Worm (Caenorhabditis elegans) whole organism, L2 larva: Measurements from ENCODE around the gene ZK418.5.

ENCODE experiments used
- ceh-82 ChIP-seq: fragments of 150-350 bp; optimal IDR thresholded peaks from 2 replicates; lab custom pipeline; 2014; ENCODE audit warnings: missing biosample characterization, missing genetic modification characterization
- elt-1 ChIP-seq: fragments of 150-350 bp; optimal IDR thresholded peaks from 2 replicates; lab custom pipeline; 2014; ENCODE audit warnings: missing biosample characterization, missing genetic modification characterization
- elt-3 ChIP-seq: sonication (generic microtip); optimal IDR thresholded peaks from 2 replicates; lab custom pipeline; 2017; ENCODE audit warnings: missing biosample characterization, missing genetic modification characterization
- sma-3 ChIP-seq: sonication (generic microtip); optimal IDR thresholded peaks from 2 replicates; lab custom pipeline; 2016; ENCODE audit warnings: missing genetic modification reagents, missing genetic modification characterization, missing compliant biosample characterization

DNA sequence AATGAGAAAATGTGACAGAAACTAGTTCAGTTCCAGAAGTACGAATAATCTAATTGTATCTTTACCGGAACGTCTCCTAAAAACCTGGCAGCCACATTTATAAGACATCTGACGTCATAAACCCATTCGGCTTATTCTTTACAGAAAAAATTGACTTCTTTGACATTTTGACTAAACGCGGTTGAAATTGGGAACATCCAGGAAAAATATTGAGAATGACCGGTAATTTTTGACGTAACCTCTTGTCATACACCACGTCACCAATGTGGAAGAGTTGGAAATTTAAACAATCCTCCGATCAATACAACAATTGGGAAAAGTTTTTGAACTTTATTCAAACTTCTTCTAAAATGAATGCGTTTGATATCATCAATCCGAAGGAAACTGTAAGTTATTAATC, 17.4 kb upstream of the ZK418.5 start, which contains the start of gene ZK418.2:
- TF ChIP-seq elt-1 (no peak), elt-3 (tag; lab: Kevin White, UChicago) (no peak), sma-3 (GFP tag; lab: Kevin White, UChicago) (no peak), ceh-82 (no peak)
